Worm (Caenorhabditis elegans) whole organism, L3 larva: ENCODE measurements around the gene F58E2.2.
A peak's percentile ranks its signal among the peaks of the same experiment; 100 is the strongest.

ENCODE experiments used
- R02D3.7 ChIP-seq: fragments of 150-350 bp; optimal IDR thresholded peaks from 2 replicates; lab custom pipeline; 2014; ENCODE audit warnings: missing biosample characterization, missing genetic modification characterization
- ama-1 ChIP-seq: fragments of 150-350 bp; optimal IDR thresholded peaks from 2 replicates; lab custom pipeline; 2018
- ceh-9 ChIP-seq: sonication (generic microtip); optimal IDR thresholded peaks from 2 replicates; lab custom pipeline; 2018; ENCODE audit warnings: missing biosample characterization, missing genetic modification characterization
- jun-1 ChIP-seq: fragments of 150-350 bp; optimal IDR thresholded peaks from 2 replicates; lab custom pipeline; 2014; ENCODE audit warnings: missing biosample characterization, missing genetic modification reagents, missing genetic modification characterization
- mdl-1 ChIP-seq: fragments of 150-350 bp; optimal IDR thresholded peaks from 2 replicates; lab custom pipeline; 2014; ENCODE audit warnings: missing biosample characterization, missing genetic modification characterization
- nhr-12 ChIP-seq: fragments of 150-350 bp; optimal IDR thresholded peaks from 2 replicates; lab custom pipeline; 2014; ENCODE audit warnings: missing biosample characterization, missing genetic modification characterization
- nhr-25 ChIP-seq: sonication (generic microtip); optimal IDR thresholded peaks from 2 replicates; lab custom pipeline; 2017; ENCODE audit warnings: missing biosample characterization, missing genetic modification characterization
- nhr-28 ChIP-seq: fragments of 150-350 bp; optimal IDR thresholded peaks from 2 replicates; lab custom pipeline; 2014; ENCODE audit warnings: missing biosample characterization, missing genetic modification characterization
- unc-39 ChIP-seq: sonication (generic microtip); optimal IDR thresholded peaks from 4 replicates; lab custom pipeline; 2017; ENCODE audit warnings: missing biosample characterization, missing genetic modification characterization
- unc-62 ChIP-seq: fragments of 150-350 bp; sonication (generic microtip); optimal IDR thresholded peaks from 4 replicates; lab custom pipeline; 2014; ENCODE audit warnings: missing biosample characterization, missing genetic modification reagents, missing genetic modification characterization

- TF ChIP-seq unc-39 (tag; lab: Kevin White, UChicago) = no peak
- TF ChIP-seq ama-1 (lab: Kevin White, UChicago) = no peak
- no peak for TF ChIP-seq mdl-1 (tag; lab: Kevin White, UChicago)
- no peak for TF ChIP-seq R02D3.7 (tag; lab: Kevin White, UChicago)
- no peak for TF ChIP-seq unc-62 (GFP tag; lab: Kevin White, UChicago)
- no peak for TF ChIP-seq nhr-12
- peak; percentile 71 for TF ChIP-seq nhr-25 (tag; lab: Kevin White, UChicago)
- TF ChIP-seq nhr-28 (tag; lab: Kevin White, UChicago) = no peak
- no peak for TF ChIP-seq ceh-9 (tag; lab: Kevin White, UChicago)
- TF ChIP-seq jun-1 (tag; lab: Kevin White, UChicago) = no peak
Observed at ce11 chrIV:3438022-3438421, 31.8 kb upstream of the F58E2.2 start, which contains the start of gene grd-13.
